Worm (Caenorhabditis elegans) whole organism, L4/young adult: ENCODE results near the gene stdh-3.

Experiments
- dao-5 ChIP-seq: sonication (generic microtip); optimal IDR thresholded peaks from 2 replicates; lab custom pipeline; 2016; ENCODE audit warnings: missing genotype, missing genetic modification characterization, moderate library complexity, missing compliant biosample characterization
- him-1 ChIP-seq: sonication (generic microtip); optimal IDR thresholded peaks from 2 replicates; lab custom pipeline; 2016; ENCODE audit warnings: missing genotype, missing genetic modification reagents, missing genetic modification characterization, missing compliant biosample characterization

DNA sequence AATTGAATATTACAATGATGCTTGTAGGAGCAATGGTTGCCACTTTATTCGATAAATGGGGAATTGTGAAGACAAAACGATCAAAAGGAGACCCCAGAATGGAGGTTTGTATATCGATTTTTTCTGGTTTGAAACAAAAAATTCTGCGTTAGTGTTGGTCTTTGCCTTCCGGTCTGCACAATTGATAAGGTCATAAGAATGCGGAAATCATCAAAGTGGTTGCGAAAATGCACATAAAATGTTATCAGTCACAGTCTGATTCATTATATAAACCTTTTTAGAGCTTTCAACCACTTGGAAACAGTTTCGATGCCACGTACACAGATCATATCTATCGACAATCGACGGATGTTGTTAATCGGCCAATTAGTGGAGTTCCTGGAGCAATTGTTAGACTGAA, 10.8 kb upstream of the stdh-3 start:
- no peak for TF ChIP-seq him-1 (tag; lab: Kevin White, UChicago)
- TF ChIP-seq dao-5 = no peak
